Worm (Caenorhabditis elegans) whole organism, midembryonic: ENCODE measurements around the gene C43F9.4.

Experiments
- T22C8.4 ChIP-seq: fragments of 200-800 bp; sonication (Bioruptor generic); IDR thresholded peaks from 2 replicates; pipeline ENCODE4 v1.3.6; 2022; ENCODE audit warnings: missing genetic modification characterization, missing compliant biosample characterization
- cog-1 ChIP-seq: sonication (generic microtip); optimal IDR thresholded peaks from 2 replicates; lab custom pipeline; 2016; ENCODE audit warnings: missing genetic modification characterization, missing compliant biosample characterization
- flt-1 ChIP-seq: fragments of 200-800 bp; sonication (Bioruptor generic); IDR thresholded peaks from 2 replicates; pipeline ENCODE4 v1.3.6; 2022; ENCODE audit warnings: missing genetic modification characterization, missing compliant biosample characterization
- klf-2 ChIP-seq: fragments of 200-800 bp; sonication (Bioruptor generic); conservative IDR thresholded peaks from 2 replicates; pipeline ENCODE4 v1.3.6; 2022; ENCODE audit warnings: missing genetic modification reagents, missing genetic modification characterization, missing compliant biosample characterization
- ref-1 ChIP-seq: fragments of 200-800 bp; sonication (Bioruptor generic); conservative IDR thresholded peaks from 2 replicates; pipeline ENCODE4 v1.3.6; 2022; ENCODE audit warnings: missing genetic modification reagents, missing genetic modification characterization, missing compliant biosample characterization
- tab-1 ChIP-seq: fragments of 200-800 bp; sonication (Bioruptor generic); IDR thresholded peaks from 2 replicates; pipeline ENCODE4 v1.3.6; 2022; ENCODE audit warnings: missing genetic modification characterization, missing compliant biosample characterization
- ztf-23 ChIP-seq: fragments of 200-800 bp; sonication (Bioruptor generic); IDR thresholded peaks from 2 replicates; pipeline ENCODE4 v1.3.6; 2022; ENCODE audit warnings: missing genetic modification reagents, missing genetic modification characterization, missing compliant biosample characterization

- TF ChIP-seq ztf-23, result no peak
- TF ChIP-seq cog-1 (tag; lab: Kevin White, UChicago), result no peak
- TF ChIP-seq ref-1 (GFP tag; lab: Robert Waterston, UW), result no peak
- TF ChIP-seq T22C8.4 (GFP tag; lab: Robert Waterston, UW), result no peak
- TF ChIP-seq tab-1 (GFP tag; lab: Robert Waterston, UW), result no peak
- no peak for TF ChIP-seq klf-2
- TF ChIP-seq flt-1 (GFP tag; lab: Robert Waterston, UW), result no peak
Measured at ce11 chrIV:10565282-10565681, 23.7 kb downstream of the C43F9.4 start.
